Worm (Caenorhabditis elegans) whole organism, L2 larva: ENCODE measurements around the gene rpn-11.
"Not testable (repeated sequence)": the region's sequence is repeated elsewhere in the genome, so short reads cannot be mapped to it uniquely, and the experiment has no call there.

Experiments
- C34F6.9 ChIP-seq: fragments of 150-350 bp; optimal IDR thresholded peaks from 2 replicates; lab custom pipeline; 2014; ENCODE audit warnings: missing biosample characterization, missing genetic modification characterization
- F13H6.1 ChIP-seq: sonication (generic microtip); optimal IDR thresholded peaks from 2 replicates; lab custom pipeline; 2016; ENCODE audit warnings: missing genetic modification characterization, missing compliant biosample characterization
- R02D3.7 ChIP-seq: fragments of 150-350 bp; optimal IDR thresholded peaks from 2 replicates; lab custom pipeline; 2014; ENCODE audit warnings: missing biosample characterization, missing genetic modification characterization
- ZK546.5 ChIP-seq: sonication (generic microtip); optimal IDR thresholded peaks from 2 replicates; lab custom pipeline; 2017; ENCODE audit warnings: missing biosample characterization, missing genetic modification characterization
- aly-2 ChIP-seq: fragments of 150-350 bp; optimal IDR thresholded peaks from 2 replicates; lab custom pipeline; 2014; ENCODE audit warnings: missing biosample characterization, missing genetic modification characterization
- blmp-1 ChIP-seq: sonication (generic microtip); optimal IDR thresholded peaks from 2 replicates; lab custom pipeline; 2017; ENCODE audit warnings: missing genetic modification characterization, mild to moderate bottlenecking, missing compliant biosample characterization, antibody characterized with exemption, moderate library complexity; ENCODE audit not compliant: insufficient read depth
- ceh-16 ChIP-seq: fragments of 150-350 bp; optimal IDR thresholded peaks from 2 replicates; lab custom pipeline; 2014; ENCODE audit warnings: missing biosample characterization, missing genetic modification characterization
- ceh-82 ChIP-seq: fragments of 150-350 bp; optimal IDR thresholded peaks from 2 replicates; lab custom pipeline; 2014; ENCODE audit warnings: missing biosample characterization, missing genetic modification characterization
- dmd-4 ChIP-seq: sonication (generic microtip); optimal IDR thresholded peaks from 2 replicates; lab custom pipeline; 2017; ENCODE audit warnings: missing biosample characterization, missing genetic modification characterization
- elt-1 ChIP-seq: fragments of 150-350 bp; optimal IDR thresholded peaks from 2 replicates; lab custom pipeline; 2014; ENCODE audit warnings: missing biosample characterization, missing genetic modification characterization
- elt-3 ChIP-seq: sonication (generic microtip); optimal IDR thresholded peaks from 2 replicates; lab custom pipeline; 2017; ENCODE audit warnings: missing biosample characterization, missing genetic modification characterization
- fos-1 ChIP-seq: fragments of 150-350 bp; optimal IDR thresholded peaks from 2 replicates; lab custom pipeline; 2014; ENCODE audit warnings: missing biosample characterization, missing genetic modification characterization
- gmeb-1 ChIP-seq: fragments of 150-350 bp; optimal IDR thresholded peaks from 2 replicates; lab custom pipeline; 2014; ENCODE audit warnings: missing biosample characterization, missing genetic modification characterization
- lin-11 ChIP-seq: fragments of 150-350 bp; sonication (generic microtip); optimal IDR thresholded peaks from 2 replicates; lab custom pipeline; 2014; ENCODE audit warnings: missing biosample characterization, missing genetic modification characterization, inconsistent platforms, mixed read lengths
- lin-13 ChIP-seq: fragments of 150-350 bp; optimal IDR thresholded peaks from 2 replicates; lab custom pipeline; 2014; ENCODE audit warnings: missing biosample characterization, missing genetic modification reagents, missing genetic modification characterization
- lin-39 ChIP-seq: fragments of 150-350 bp; optimal IDR thresholded peaks from 2 replicates; lab custom pipeline; 2014; ENCODE audit warnings: missing biosample characterization, missing genetic modification reagents, missing genetic modification characterization
- lsy-2 ChIP-seq, 2 experiments: fragments of 150-350 bp in 1 of 2; sonication (generic microtip) in 1 of 2; optimal IDR thresholded peaks; 2 replicates each; lab custom pipeline; 2014 to 2017; ENCODE audit warnings: missing biosample characterization in 2 of 2, missing genetic modification characterization in 2 of 2
- mbf-1 ChIP-seq: sonication (generic microtip); optimal IDR thresholded peaks from 2 replicates; lab custom pipeline; 2017; ENCODE audit warnings: missing biosample characterization, missing genetic modification characterization
- mdl-1 ChIP-seq, 2 experiments: fragments of 150-350 bp in 1 of 2; sonication (generic microtip) in 1 of 2; optimal IDR thresholded peaks; 2 replicates each; lab custom pipeline; 2017; ENCODE audit warnings: missing biosample characterization in 2 of 2, missing genetic modification characterization in 2 of 2
- nhr-10 ChIP-seq: sonication (generic microtip); optimal IDR thresholded peaks from 2 replicates; lab custom pipeline; 2017; ENCODE audit warnings: missing biosample characterization, missing genetic modification characterization
- nhr-12 ChIP-seq: fragments of 150-350 bp; optimal IDR thresholded peaks from 2 replicates; lab custom pipeline; 2014; ENCODE audit warnings: missing biosample characterization, missing genetic modification characterization
- nhr-21 ChIP-seq: fragments of 150-350 bp; optimal IDR thresholded peaks from 2 replicates; lab custom pipeline; 2014; ENCODE audit warnings: missing biosample characterization, missing genetic modification characterization
- nhr-6 ChIP-seq: fragments of 150-350 bp; optimal IDR thresholded peaks from 2 replicates; lab custom pipeline; 2014; ENCODE audit warnings: missing biosample characterization, missing genetic modification characterization
- nhr-77 ChIP-seq: fragments of 150-350 bp; optimal IDR thresholded peaks from 2 replicates; lab custom pipeline; 2014; ENCODE audit warnings: missing biosample characterization, missing genetic modification characterization
- sma-3 ChIP-seq: sonication (generic microtip); optimal IDR thresholded peaks from 2 replicates; lab custom pipeline; 2016; ENCODE audit warnings: missing genetic modification reagents, missing genetic modification characterization, missing compliant biosample characterization
- sma-9 ChIP-seq, 2 experiments: fragments of 150-350 bp in 1 of 2; sonication (generic microtip) in 1 of 2; optimal IDR thresholded peaks; 2 replicates each; lab custom pipeline; 2014 to 2016; ENCODE audit warnings: missing genetic modification characterization in 2 of 2, mild to moderate bottlenecking in 1 of 2, missing biosample characterization in 1 of 2, missing compliant biosample characterization in 1 of 2, missing genetic modification reagents in 1 of 2, moderate library complexity in 1 of 2
- unc-55 ChIP-seq: fragments of 150-350 bp; sonication (generic microtip); optimal IDR thresholded peaks from 3 replicates; lab custom pipeline; 2014; ENCODE audit warnings: missing biosample characterization, missing genetic modification reagents, missing genetic modification characterization
- unc-62 ChIP-seq: fragments of 150-350 bp; optimal IDR thresholded peaks from 2 replicates; lab custom pipeline; 2014; ENCODE audit warnings: missing biosample characterization, missing genetic modification reagents, missing genetic modification characterization
- ztf-1 ChIP-seq: fragments of 200-800 bp; sonication (Bioruptor generic); conservative IDR thresholded peaks from 2 replicates; pipeline ENCODE4 v1.3.6; 2022; ENCODE audit warnings: missing genetic modification characterization, missing compliant biosample characterization
- ztf-11 ChIP-seq: sonication (generic microtip); optimal IDR thresholded peaks from 2 replicates; lab custom pipeline; 2017; ENCODE audit warnings: missing biosample characterization, missing genetic modification characterization
- ztf-4 ChIP-seq: fragments of 150-350 bp; optimal IDR thresholded peaks from 2 replicates; lab custom pipeline; 2014; ENCODE audit warnings: missing biosample characterization, missing genetic modification characterization

Gene rpn-11

DNA sequence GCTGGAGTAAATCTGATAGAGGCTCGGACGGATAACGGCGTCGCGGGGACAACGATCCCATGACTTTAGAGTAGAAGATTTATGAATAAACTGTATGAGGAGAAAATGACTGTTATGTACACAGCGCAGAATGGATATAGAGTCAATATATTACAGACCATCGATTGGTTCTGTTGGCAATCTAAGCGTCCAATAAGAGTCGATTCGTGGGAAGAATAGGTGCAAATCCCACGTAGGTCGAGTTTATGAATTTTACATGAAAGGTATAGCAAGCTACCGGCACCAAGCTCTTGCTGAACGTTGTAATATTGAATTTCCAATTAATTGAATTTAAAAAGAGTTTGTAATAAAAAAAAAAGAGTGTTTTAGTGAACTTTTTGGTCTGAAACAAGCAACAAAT is 19.7 kb upstream of the rpn-11 start, which contains the start of gene fbxb-118:
Gene fbxb-118 (minus strand): TSS at position 101 of the 400 bp plus-strand sequence.
- TF ChIP-seq nhr-77 (tag; lab: Kevin White, UChicago): no peak
- TF ChIP-seq elt-3: no peak
- no peak for TF ChIP-seq nhr-12 (tag; lab: Kevin White, UChicago)
- TF ChIP-seq nhr-10: no peak
- TF ChIP-seq ztf-1 (GFP tag; lab: Robert Waterston, UW): no peak
- TF ChIP-seq nhr-6: no peak
- TF ChIP-seq lsy-2 (tag; optimal IDR thresholded peaks at IDR 0.05; lab: Kevin White, UChicago): no peak
- no peak for TF ChIP-seq fos-1
- TF ChIP-seq C34F6.9 (tag; lab: Kevin White, UChicago): no peak
- no peak for TF ChIP-seq ceh-82 (tag; lab: Kevin White, UChicago)
- TF ChIP-seq unc-55 (GFP tag; lab: Kevin White, UChicago): no peak
- TF ChIP-seq unc-62 (GFP tag; lab: Kevin White, UChicago): no peak
- no peak for TF ChIP-seq lin-11 (tag; lab: Kevin White, UChicago)
- TF ChIP-seq dmd-4 (tag; lab: Kevin White, UChicago): no peak
- no peak for TF ChIP-seq blmp-1 (tag; lab: Kevin White, UChicago)

DNA sequence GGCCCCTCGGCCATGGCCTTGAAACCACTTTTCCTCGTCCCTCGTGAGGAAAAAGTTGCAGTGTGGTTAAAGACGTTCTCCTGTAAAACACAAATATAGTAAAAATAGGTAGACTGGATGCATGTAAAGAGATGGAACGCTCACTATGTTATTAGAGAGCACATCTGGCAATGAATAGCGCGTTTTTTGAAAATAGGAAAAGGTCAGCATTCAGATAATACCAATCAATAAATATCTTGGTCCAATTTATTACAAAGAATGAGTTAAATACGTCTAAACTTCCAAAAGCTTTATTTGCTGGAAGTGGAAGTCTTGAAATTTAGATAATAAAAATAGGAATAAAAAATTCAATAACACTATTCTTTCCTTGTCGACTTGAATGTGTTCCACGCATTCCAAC is 18.1 kb upstream of the rpn-11 start, which contains the start of gene gadr-4:
Gene gadr-4 (minus strand): TSS at position 101 of the 400 bp plus-strand sequence.
- TF ChIP-seq nhr-21 (tag; lab: Kevin White, UChicago): no peak
- no peak for TF ChIP-seq R02D3.7
- TF ChIP-seq elt-1 (tag; lab: Kevin White, UChicago): no peak
- no peak for TF ChIP-seq fos-1
- no peak for TF ChIP-seq lin-11 (tag; lab: Kevin White, UChicago)
- no peak for TF ChIP-seq mdl-1 (tag; optimal IDR thresholded peaks at IDR 0.05; lab: Kevin White, UChicago)
- no peak for TF ChIP-seq C34F6.9 (tag; lab: Kevin White, UChicago)
- TF ChIP-seq ZK546.5 (tag; lab: Kevin White, UChicago): no peak
- no peak for TF ChIP-seq aly-2 (tag; lab: Kevin White, UChicago)
- TF ChIP-seq nhr-12 (tag; lab: Kevin White, UChicago): no peak
- TF ChIP-seq blmp-1 (tag; lab: Kevin White, UChicago): no peak

DNA sequence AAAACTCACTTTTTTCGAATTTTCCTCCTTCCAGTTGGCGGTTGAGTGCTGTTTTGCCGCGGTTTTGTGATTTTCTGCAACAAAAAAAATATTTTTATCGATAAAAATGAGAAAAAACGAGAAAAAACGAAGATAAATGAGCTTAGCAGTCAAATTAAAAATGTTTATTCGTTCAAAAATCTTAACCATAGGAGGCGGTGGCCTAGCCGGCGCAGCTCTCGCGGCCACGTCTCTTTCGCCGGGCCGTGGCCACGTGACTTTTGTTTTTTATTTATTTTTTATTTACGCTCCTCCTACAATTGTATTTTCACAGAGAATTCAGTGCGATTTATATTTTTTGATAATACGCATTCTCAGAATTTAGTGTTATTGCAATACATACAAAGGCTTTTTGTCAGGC is 5.3 kb upstream of the rpn-11 start:
- peak; percentile 28 for TF ChIP-seq sma-3 (GFP tag; lab: Kevin White, UChicago)
- peak in 1 of 2 experiments; percentile 77 for TF ChIP-seq lsy-2 (tag; optimal IDR thresholded peaks at IDR 0.05; lab: Kevin White, UChicago)
- TF ChIP-seq mdl-1 (tag; optimal IDR thresholded peaks at IDR 0.05; lab: Kevin White, UChicago): peak in 1 of 2 experiments; percentile 53

DNA sequence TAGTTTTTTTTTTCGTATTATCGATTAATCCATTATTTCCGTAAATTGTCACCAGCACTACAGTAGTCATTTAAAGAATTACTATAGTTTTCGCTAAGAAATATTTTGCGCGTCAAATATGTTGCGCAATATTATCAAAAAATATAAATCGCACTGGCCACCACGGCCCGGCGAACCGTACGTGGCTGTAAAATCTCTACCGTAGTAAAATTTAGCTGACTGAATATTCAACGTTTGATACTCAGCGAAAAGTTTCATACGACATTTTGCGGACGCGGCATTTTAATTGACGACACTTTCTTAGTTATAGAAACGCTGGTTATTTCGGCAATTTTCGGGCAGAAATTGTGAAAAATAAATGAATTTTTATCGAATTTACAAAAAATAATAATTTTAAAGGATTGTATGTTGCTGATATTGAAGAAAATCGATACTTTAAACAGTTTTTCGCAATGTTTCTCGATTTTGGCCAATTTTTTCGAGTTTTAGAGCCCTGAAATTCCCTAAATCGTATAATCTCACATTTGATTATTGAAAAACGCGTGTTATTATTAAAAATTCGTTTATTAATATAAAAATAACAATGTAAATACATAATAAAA is 3.6 kb upstream of the rpn-11 start:
- TF ChIP-seq sma-9 (GFP tag; optimal IDR thresholded peaks at IDR 0.05; lab: Kevin White, UChicago) (peak; percentile 38), sma-3 (GFP tag; lab: Kevin White, UChicago) (peak; percentile 60), lsy-2 (tag; optimal IDR thresholded peaks at IDR 0.05; lab: Kevin White, UChicago) (peak; percentile 46 to 53), gmeb-1 (tag; lab: Kevin White, UChicago) (peak; percentile 8), F13H6.1 (tag; lab: Kevin White, UChicago) (peak; percentile 66), lin-13 (GFP tag; lab: Kevin White, UChicago) (peak; percentile 9)
- not testable (repeated sequence) for TF ChIP-seq sma-9 (tag; optimal IDR thresholded peaks at IDR 0.05; lab: Kevin White, UChicago)

DNA sequence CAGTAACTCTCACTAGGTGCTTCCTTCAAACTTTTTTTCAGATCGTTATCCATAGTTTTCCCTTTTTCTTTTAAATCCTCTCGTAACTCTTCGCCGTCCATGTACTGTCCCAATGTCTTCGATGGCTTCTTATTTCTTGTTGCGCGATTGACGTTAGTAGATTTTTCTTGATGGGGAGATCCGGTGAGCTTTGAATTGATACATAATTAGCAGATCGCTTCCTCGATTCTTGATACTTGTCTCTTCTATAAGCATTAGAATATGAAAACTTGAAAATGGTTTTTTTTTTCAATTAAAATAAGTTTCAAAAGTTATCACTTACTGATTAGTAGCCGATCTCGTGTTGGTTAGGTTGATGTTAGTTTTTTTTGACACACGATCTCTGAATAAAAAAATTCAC is 1.1 kb upstream of the rpn-11 start, which contains the start of gene K07D4.2:
Gene K07D4.2 (minus strand): TSS at position 101 of the 400 bp plus-strand sequence.
- no peak for TF ChIP-seq nhr-21 (tag; lab: Kevin White, UChicago)
- no peak for TF ChIP-seq nhr-6

DNA sequence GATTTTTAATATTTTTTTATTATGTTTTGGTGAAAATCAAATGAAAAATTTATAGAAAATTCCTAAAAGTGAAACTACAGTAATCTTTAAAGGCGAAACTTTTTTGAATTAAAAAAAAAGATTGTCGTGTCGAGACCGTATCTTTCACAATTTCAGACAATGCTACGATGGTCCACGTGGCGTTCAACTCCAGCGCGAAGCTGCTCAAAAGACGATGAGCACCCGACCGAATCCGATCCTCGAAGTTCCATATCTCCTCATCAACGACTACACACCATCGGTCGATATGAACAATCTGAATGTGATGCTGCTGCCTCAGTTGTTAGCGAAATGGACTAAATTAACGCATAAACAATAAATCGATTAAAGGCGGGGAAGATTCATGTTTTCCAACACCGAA is 1.6 kb downstream of the rpn-11 start:
- TF ChIP-seq lsy-2 (tag; optimal IDR thresholded peaks at IDR 0.05; lab: Kevin White, UChicago) (peak in 1 of 2 experiments; percentile 2), mbf-1 (tag; lab: Kevin White, UChicago) (no peak)

DNA sequence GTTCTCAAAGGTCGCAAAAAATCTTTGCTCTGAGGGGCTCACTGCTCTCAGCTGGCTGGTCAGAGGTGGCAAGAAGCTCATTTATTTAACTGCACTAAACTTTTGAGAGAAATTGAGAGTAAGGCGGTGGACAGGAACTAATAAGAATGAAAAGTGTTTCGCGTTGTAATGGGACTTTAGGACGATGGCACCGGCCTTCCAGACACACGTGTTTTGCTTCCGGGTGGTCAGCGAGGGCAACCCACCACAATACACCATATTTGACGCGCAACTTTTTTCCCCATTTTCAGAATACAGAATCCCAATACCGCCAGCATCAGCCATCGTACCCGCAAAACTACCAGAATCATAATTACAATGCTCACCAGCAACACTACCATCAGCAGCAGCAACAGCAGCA is 4.3 kb downstream of the rpn-11 start:
- TF ChIP-seq ztf-4 (no peak), lin-39 (tag; lab: Kevin White, UChicago) (no peak), nhr-6 (no peak), ceh-16 (tag; lab: Kevin White, UChicago) (no peak), nhr-77 (tag; lab: Kevin White, UChicago) (no peak), ztf-11 (no peak)
